Worm (Caenorhabditis elegans) whole organism, late embryonic: ENCODE data around the gene ufd-1.

Source experiments
- C08G9.2 ChIP-seq: sonication (generic microtip); optimal IDR thresholded peaks from 2 replicates; lab custom pipeline; 2016; ENCODE audit warnings: mild to moderate bottlenecking, missing genetic modification characterization, moderate library complexity, missing compliant biosample characterization
- F13H6.1 ChIP-seq: sonication (generic microtip); optimal IDR thresholded peaks from 2 replicates; lab custom pipeline; 2016; ENCODE audit warnings: missing genetic modification characterization, missing compliant biosample characterization
- K02D7.2 ChIP-seq: sonication (generic microtip); optimal IDR thresholded peaks from 2 replicates; lab custom pipeline; 2017; ENCODE audit warnings: mild to moderate bottlenecking, missing genetic modification characterization, missing compliant biosample characterization
- K09A11.1 ChIP-seq: sonication (generic microtip); optimal IDR thresholded peaks from 2 replicates; lab custom pipeline; 2017; ENCODE audit warnings: antibody characterized with exemption, mild to moderate bottlenecking, missing genetic modification characterization, missing compliant biosample characterization; ENCODE audit not compliant: insufficient read depth
- ahr-1 ChIP-seq: sonication (generic microtip); optimal IDR thresholded peaks from 2 replicates; lab custom pipeline; 2016; ENCODE audit warnings: missing genetic modification characterization, missing compliant biosample characterization
- ama-1 ChIP-seq: fragments of 150-350 bp; optimal IDR thresholded peaks from 2 replicates; lab custom pipeline; 2014
- ceh-18 ChIP-seq: sonication (generic microtip); optimal IDR thresholded peaks from 2 replicates; lab custom pipeline; 2016; ENCODE audit warnings: missing genetic modification characterization, missing compliant biosample characterization
- ceh-19 ChIP-seq: fragments of 200-800 bp; sonication (Bioruptor generic); optimal IDR thresholded peaks from 2 replicates; lab custom pipeline; 2018; ENCODE audit warnings: mild to moderate bottlenecking, missing genetic modification characterization, missing compliant biosample characterization
- ceh-22 ChIP-seq: sonication (generic microtip); optimal IDR thresholded peaks from 2 replicates; lab custom pipeline; 2017; ENCODE audit warnings: missing biosample characterization, missing genetic modification characterization
- ceh-48 ChIP-seq: sonication (generic microtip); optimal IDR thresholded peaks from 2 replicates; lab custom pipeline; 2016; ENCODE audit warnings: missing genetic modification characterization, inconsistent platforms, missing compliant biosample characterization
- ceh-6 ChIP-seq: fragments of 200-800 bp; sonication (Bioruptor generic); optimal IDR thresholded peaks from 2 replicates; lab custom pipeline; 2018; ENCODE audit warnings: mild to moderate bottlenecking, missing genetic modification characterization, missing compliant biosample characterization
- ceh-9 ChIP-seq: sonication (generic microtip); optimal IDR thresholded peaks from 2 replicates; lab custom pipeline; 2016; ENCODE audit warnings: mild to moderate bottlenecking, missing genetic modification characterization, inconsistent platforms, missing compliant biosample characterization
- che-1 ChIP-seq: sonication (generic microtip); optimal IDR thresholded peaks from 2 replicates; lab custom pipeline; 2016; ENCODE audit warnings: mild to moderate bottlenecking, missing genetic modification characterization, missing compliant biosample characterization
- elt-4 ChIP-seq: sonication (generic microtip); optimal IDR thresholded peaks from 2 replicates; lab custom pipeline; 2016; ENCODE audit warnings: missing genetic modification characterization, missing compliant biosample characterization
- eyg-1 ChIP-seq: sonication (generic microtip); optimal IDR thresholded peaks from 2 replicates; lab custom pipeline; 2016; ENCODE audit warnings: missing genotype, missing genetic modification characterization, missing compliant biosample characterization
- gmeb-2 ChIP-seq: sonication (generic microtip); optimal IDR thresholded peaks from 2 replicates; lab custom pipeline; 2016; ENCODE audit warnings: missing genetic modification characterization, inconsistent platforms, missing compliant biosample characterization
- hlh-15 ChIP-seq: sonication (generic microtip); optimal IDR thresholded peaks from 2 replicates; lab custom pipeline; 2016; ENCODE audit warnings: missing genetic modification characterization, missing compliant biosample characterization
- hlh-30 ChIP-seq: sonication (generic microtip); optimal IDR thresholded peaks from 2 replicates; lab custom pipeline; 2017; ENCODE audit warnings: antibody characterized with exemption, missing genetic modification characterization, missing compliant biosample characterization; ENCODE audit not compliant: insufficient read depth
- hlh-6 ChIP-seq: sonication (generic microtip); optimal IDR thresholded peaks from 2 replicates; lab custom pipeline; 2016; ENCODE audit warnings: missing genotype, missing genetic modification characterization, missing compliant biosample characterization
- hlh-8 ChIP-seq: sonication (generic microtip); optimal IDR thresholded peaks from 2 replicates; lab custom pipeline; 2016; ENCODE audit warnings: missing genotype, missing genetic modification characterization, missing compliant biosample characterization
- lim-6 ChIP-seq: sonication (generic microtip); optimal IDR thresholded peaks from 2 replicates; lab custom pipeline; 2016; ENCODE audit warnings: missing genetic modification characterization, missing compliant biosample characterization
- mec-3 ChIP-seq: sonication (generic microtip); optimal IDR thresholded peaks from 2 replicates; lab custom pipeline; 2016; ENCODE audit warnings: borderline replicate concordance, missing genetic modification characterization, missing compliant biosample characterization
- nfya-1 ChIP-seq: sonication (generic microtip); optimal IDR thresholded peaks from 2 replicates; lab custom pipeline; 2017; ENCODE audit warnings: missing genetic modification characterization, mild to moderate bottlenecking, missing compliant biosample characterization, antibody characterized with exemption, moderate library complexity
- nhr-11 ChIP-seq: fragments of 150-350 bp; optimal IDR thresholded peaks from 2 replicates; lab custom pipeline; 2014; ENCODE audit warnings: missing biosample characterization, missing genetic modification characterization
- nhr-232 ChIP-seq: sonication (generic microtip); optimal IDR thresholded peaks from 2 replicates; lab custom pipeline; 2016; ENCODE audit warnings: missing genetic modification characterization, missing compliant biosample characterization
- pag-3 ChIP-seq: sonication (generic microtip); optimal IDR thresholded peaks from 2 replicates; lab custom pipeline; 2016; ENCODE audit warnings: missing compliant biosample characterization, missing genetic modification characterization, borderline replicate concordance
- pat-9 ChIP-seq: fragments of 200-800 bp; sonication (Bioruptor generic); optimal IDR thresholded peaks from 2 replicates; lab custom pipeline; 2018; ENCODE audit warnings: mild to moderate bottlenecking, missing genetic modification characterization, moderate library complexity, missing compliant biosample characterization
- pax-1 ChIP-seq: fragments of 150-350 bp; optimal IDR thresholded peaks from 2 replicates; lab custom pipeline; 2014; ENCODE audit warnings: missing biosample characterization, missing genetic modification characterization
- pha-2 ChIP-seq: sonication (generic microtip); optimal IDR thresholded peaks from 2 replicates; lab custom pipeline; 2017; ENCODE audit warnings: mild to moderate bottlenecking, missing genetic modification characterization, missing compliant biosample characterization
- pha-4 ChIP-seq: fragments of 150-350 bp; optimal IDR thresholded peaks from 2 replicates; lab custom pipeline; 2018; ENCODE audit warnings: missing biosample characterization, missing genetic modification reagents, missing genetic modification characterization
- pqm-1 ChIP-seq: sonication (generic microtip); optimal IDR thresholded peaks from 2 replicates; lab custom pipeline; 2016; ENCODE audit warnings: missing genetic modification characterization, missing compliant biosample characterization
- rnt-1 ChIP-seq: sonication (generic microtip); optimal IDR thresholded peaks from 2 replicates; lab custom pipeline; 2016; ENCODE audit warnings: missing genetic modification characterization, missing compliant biosample characterization
- sdc-2 ChIP-seq: sonication (generic microtip); optimal IDR thresholded peaks from 2 replicates; lab custom pipeline; 2016; ENCODE audit warnings: missing genotype, missing genetic modification characterization, missing compliant biosample characterization
- sox-2 ChIP-seq: fragments of 200-800 bp; sonication (Bioruptor generic); IDR thresholded peaks from 2 replicates; pipeline ENCODE4 v1.3.6; 2022; ENCODE audit warnings: missing genetic modification reagents, missing genetic modification characterization, missing compliant biosample characterization
- tbx-2 ChIP-seq: sonication (generic microtip); optimal IDR thresholded peaks from 2 replicates; lab custom pipeline; 2016; ENCODE audit warnings: missing genetic modification characterization, missing compliant biosample characterization
- unc-3 ChIP-seq, 2 experiments: fragments of 200-800 bp in 1 of 2; sonication (Bioruptor generic) in 1 of 2; sonication (generic microtip) in 1 of 2; conservative IDR thresholded peaks in 1 of 2; optimal IDR thresholded peaks in 1 of 2; 2 replicates each; pipeline versions ENCODE4 v1.3.6 to Lab custom; 2016 to 2022; ENCODE audit warnings: missing compliant biosample characterization in 2 of 2, missing genetic modification characterization in 2 of 2, missing genetic modification reagents in 1 of 2
- unc-86 ChIP-seq: sonication (generic microtip); optimal IDR thresholded peaks from 2 replicates; lab custom pipeline; 2016; ENCODE audit warnings: missing genetic modification characterization, missing compliant biosample characterization
- zip-5 ChIP-seq: sonication (generic microtip); optimal IDR thresholded peaks from 2 replicates; lab custom pipeline; 2016; ENCODE audit warnings: missing genetic modification characterization, missing compliant biosample characterization

Gene ufd-1

DNA sequence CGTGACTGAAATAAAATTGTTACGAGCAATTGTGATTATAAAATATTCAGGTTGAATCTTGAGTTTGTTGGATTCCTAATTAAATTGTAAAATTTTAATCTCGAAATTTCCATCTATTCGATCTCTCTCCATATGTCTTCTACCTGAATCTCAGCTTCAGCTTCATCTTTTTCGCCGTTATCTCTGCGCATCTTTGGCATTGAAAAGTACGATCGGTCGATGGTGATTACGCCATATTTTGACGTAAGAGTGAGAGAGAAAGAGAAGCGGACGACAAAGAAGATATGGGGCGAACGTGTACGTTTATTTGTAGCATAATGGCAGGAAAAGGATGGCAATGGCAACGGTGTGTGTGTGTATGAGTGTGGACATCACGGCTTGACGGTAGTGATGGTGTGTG lies 35.9 kb upstream of the ufd-1 start:
- TF ChIP-seq F13H6.1 (tag; lab: Kevin White, UChicago): no peak
- no peak for TF ChIP-seq nhr-232 (tag; lab: Kevin White, UChicago)
- no peak for TF ChIP-seq hlh-30
- TF ChIP-seq pha-4 (tag; lab: Kevin White, UChicago): no peak
- TF ChIP-seq pax-1: no peak
- TF ChIP-seq mec-3: no peak
- no peak for TF ChIP-seq eyg-1
- peak; percentile 34 for TF ChIP-seq rnt-1 (tag; lab: Kevin White, UChicago)
- no peak for TF ChIP-seq ceh-9
- TF ChIP-seq, all 69 proteins: peak for 1

- TF ChIP-seq gmeb-2 (tag; lab: Kevin White, UChicago) (no peak), C08G9.2 (peak; percentile 5), hlh-6 (tag; lab: Kevin White, UChicago) (peak; percentile 9), K09A11.1 (tag; lab: Kevin White, UChicago) (no peak), sdc-2 (peak; percentile 2), hlh-8 (no peak), ahr-1 (no peak), unc-3 (GFP tag; conservative IDR thresholded peaks at IDR 0.05; lab: Robert Waterston, UW) (no peak), unc-3 (tag; optimal IDR thresholded peaks at IDR 0.05; lab: Kevin White, UChicago) (no peak), lim-6 (tag; lab: Kevin White, UChicago) (no peak)
- TF ChIP-seq, all 69 proteins: peak for 3
Measured at ce11 chrIV:12364964-12365363, 34.3 kb upstream of the ufd-1 start.

DNA sequence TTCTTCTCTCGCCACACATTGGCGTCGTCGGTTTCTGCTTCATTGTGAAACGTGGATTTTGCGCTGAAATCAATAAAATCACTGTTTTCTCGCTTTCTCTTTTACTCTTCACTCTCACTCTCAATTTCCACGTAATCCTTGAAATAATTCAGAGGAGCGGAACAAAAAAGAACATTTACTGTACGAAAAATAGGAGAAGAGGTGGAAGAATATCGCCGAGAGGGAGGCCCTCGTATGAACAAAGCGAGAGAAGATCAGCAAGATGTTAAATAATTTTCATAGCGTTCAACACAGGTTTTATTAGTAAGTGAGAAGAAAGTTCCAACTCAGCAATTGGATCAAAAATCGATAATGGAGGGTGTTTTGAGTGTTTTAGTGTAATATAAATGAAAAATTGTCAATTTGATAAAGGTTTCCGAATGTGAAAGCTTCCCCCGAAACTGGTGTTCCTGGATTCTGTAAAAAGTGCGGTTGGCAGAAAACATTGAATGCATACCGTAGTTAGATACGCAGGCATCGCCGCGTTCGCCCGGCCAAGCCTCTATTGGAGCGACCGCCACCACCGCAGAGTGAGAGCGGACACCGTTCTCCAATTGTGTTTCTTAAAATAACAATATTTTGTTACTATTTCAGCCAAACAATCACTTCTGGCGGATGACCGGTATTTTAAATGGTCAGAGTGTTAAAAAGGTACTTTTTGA lies 30.9 kb upstream of the ufd-1 start, which contains the start of the genes ccr-4 and ZC518.8:
Gene ccr-4 (plus strand): TSS at position 151 of the 701 bp plus-strand sequence.
Gene ZC518.8 (minus strand): TSS at position 517 of the 701 bp plus-strand sequence.
- TF ChIP-seq K02D7.2 (tag; lab: Kevin White, UChicago): no peak
- TF ChIP-seq, all 69 proteins: peak for 0

ce11 chrIV:12360742-12361195 lies 30.1 kb upstream of the ufd-1 start, which contains the start of gene sec-24.2:
Gene sec-24.2 (minus strand): TSS chrIV:12360792.
- TF ChIP-seq ceh-18 (tag; lab: Kevin White, UChicago) (no peak), hlh-6 (tag; lab: Kevin White, UChicago) (no peak), ceh-22 (no peak), nfya-1 (no peak), pat-9 (tag; lab: Kevin White, UChicago) (no peak), unc-3 (GFP tag; conservative IDR thresholded peaks at IDR 0.05; lab: Robert Waterston, UW) (no peak), unc-3 (tag; optimal IDR thresholded peaks at IDR 0.05; lab: Kevin White, UChicago) (no peak), pag-3 (no peak), ceh-19 (GFP tag; lab: Kevin White, UChicago) (no peak), hlh-15 (tag; lab: Kevin White, UChicago) (no peak), lim-6 (tag; lab: Kevin White, UChicago) (no peak), che-1 (tag; lab: Kevin White, UChicago) (no peak), pqm-1 (tag; lab: Kevin White, UChicago) (no peak), zip-5 (tag; lab: Kevin White, UChicago) (no peak), F13H6.1 (tag; lab: Kevin White, UChicago) (no peak)

DNA sequence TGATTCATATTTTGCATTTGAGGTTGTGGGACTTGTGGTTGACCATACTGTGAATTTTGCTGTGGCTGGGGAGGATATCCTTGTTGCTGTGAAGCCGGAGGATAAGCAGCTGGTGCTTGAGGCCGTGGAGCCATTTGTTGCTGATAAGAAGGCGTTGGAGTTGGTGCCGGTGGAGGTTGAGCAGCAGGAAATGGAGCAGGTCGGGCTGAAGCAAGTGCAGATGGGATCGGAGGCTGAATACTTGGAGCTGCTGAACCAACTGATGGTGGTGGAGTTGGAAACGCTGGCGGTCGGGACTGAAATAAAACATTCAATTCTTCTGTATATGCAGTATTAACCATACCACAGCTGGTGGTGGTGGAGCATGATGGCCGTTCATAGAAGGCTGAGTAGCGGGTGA lies 29.3 kb upstream of the ufd-1 start:
- no peak for TF ChIP-seq sox-2 (GFP tag; lab: Robert Waterston, UW)
- no peak for TF ChIP-seq mec-3
- no peak for TF ChIP-seq nhr-11 (tag; lab: Kevin White, UChicago)
- no peak for TF ChIP-seq tbx-2 (tag; lab: Kevin White, UChicago)
- TF ChIP-seq ceh-48 (tag; lab: Kevin White, UChicago): no peak
- no peak for TF ChIP-seq pha-2
- no peak for TF ChIP-seq ama-1 (lab: Kevin White, UChicago)
- TF ChIP-seq unc-86 (tag; lab: Kevin White, UChicago): no peak
- TF ChIP-seq pqm-1 (tag; lab: Kevin White, UChicago): no peak
- no peak for TF ChIP-seq ceh-6
- TF ChIP-seq elt-4: no peak
